Fruit fly (Drosophila melanogaster) whole organism, pupa: ENCODE data around the gene Vha16-2.

Experiments used
- CG8159 ChIP-seq: fragments of 200-800 bp; sonication (Bioruptor generic); optimal IDR thresholded peaks from 3 replicates; lab custom pipeline; 2018; ENCODE audit warnings: missing biosample characterization, mild to moderate bottlenecking, missing genetic modification characterization, moderate library complexity
- EcR ChIP-seq: fragments of 200-800 bp; sonication (Bioruptor generic); optimal IDR thresholded peaks from 3 replicates; lab custom pipeline; 2019; ENCODE audit warnings: missing biosample characterization, missing genetic modification characterization, mild to moderate bottlenecking, moderate library complexity, missing genetic modification reagents
- Pif1B ChIP-seq: fragments of 200-800 bp; sonication (Bioruptor generic); optimal IDR thresholded peaks from 3 replicates; lab custom pipeline; 2016; ENCODE audit warnings: missing biosample characterization, missing genetic modification characterization
- Snoo ChIP-seq: fragments of 200-800 bp; sonication (Bioruptor generic); optimal IDR thresholded peaks from 3 replicates; lab custom pipeline; 2017; ENCODE audit warnings: missing biosample characterization, mild to moderate bottlenecking, missing genetic modification characterization, inconsistent platforms

DNA sequence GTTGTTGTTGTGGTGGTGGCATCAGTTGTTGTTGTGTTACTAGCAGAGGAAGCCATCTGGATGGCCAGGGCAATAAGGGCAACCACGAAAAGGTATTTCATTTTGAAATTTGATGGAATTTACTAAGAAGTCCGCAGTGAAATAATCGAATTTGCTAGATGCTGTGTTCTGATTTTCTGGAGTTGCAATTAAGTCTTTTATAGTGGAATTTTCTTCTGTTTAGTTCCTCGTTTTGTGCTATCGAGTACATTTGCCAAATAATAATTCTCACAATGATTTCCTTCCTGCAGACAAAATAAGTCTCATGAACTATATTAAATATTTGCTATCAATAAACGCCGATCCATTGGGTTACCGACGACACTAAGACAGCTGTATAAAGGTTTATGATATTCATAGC, 35.7 kb downstream of the Vha16-2 start, which contains the start of gene CG33272:
- TF ChIP-seq Pif1B (GFP tag; lab: Kevin White, UChicago) (no peak), Snoo (tag; lab: Kevin White, UChicago) (no peak), CG8159 (tag; lab: Kevin White, UChicago) (no peak), EcR (GFP tag; lab: Kevin White, UChicago) (no peak)
